Fruit fly (Drosophila melanogaster): ENCODE data around the gene CG34409.
A peak's percentile ranks its signal among the peaks of the same experiment; 100 is the strongest.

CG34409 gene

dm6 chr3R:9746267-9746666 is at the start of gene CG34409:
TSS of gene CG34409 (minus strand) at chr3R:9746367.
- no peak for TF ChIP-seq CG17801 (GFP tag; optimal IDR thresholded peaks at IDR 0.05; ENCODE audit: partially characterized antibody)

dm6 chr3R:9793018-9793417 is 46.9 kb upstream of the CG34409 start, which contains the start of gene CG8516:
TSS of gene CG8516 (plus strand) at chr3R:9793295.
- TF ChIP-seq CG17801 (GFP tag; optimal IDR thresholded peaks at IDR 0.05; ENCODE audit: partially characterized antibody), result peak; percentile 51

dm6 chr3R:9791177-9791806 is 45.1 kb upstream of the CG34409 start, which contains the start of the genes CG12945 and CG8507:
TSS of gene CG12945 (minus strand) at chr3R:9791221.
TSS of gene CG8507 (plus strand) at chr3R:9791483.
- TF ChIP-seq CG17801 (GFP tag; optimal IDR thresholded peaks at IDR 0.05; ENCODE audit: partially characterized antibody), result peak; percentile 84

dm6 chr3R:9784341-9785062 is 38.3 kb upstream of the CG34409 start, which contains the start of the genes MtnA and CG8500:
TSS of gene MtnA (minus strand) at chr3R:9784370.
TSS of gene CG8500 (plus strand) at chr3R:9784653.
- no peak for TF ChIP-seq CG17801 (GFP tag; optimal IDR thresholded peaks at IDR 0.05; ENCODE audit: partially characterized antibody)

dm6 chr3R:9783240-9783917 is 37.2 kb upstream of the CG34409 start:
- peak; percentile 55 for TF ChIP-seq CG17801 (GFP tag; optimal IDR thresholded peaks at IDR 0.05; ENCODE audit: partially characterized antibody)

dm6 chr3R:9779764-9780163 is 33.6 kb upstream of the CG34409 start, which contains the start of gene CG12947:
TSS of gene CG12947 (plus strand) at chr3R:9780064.
- TF ChIP-seq CG17801 (GFP tag; optimal IDR thresholded peaks at IDR 0.05; ENCODE audit: partially characterized antibody), result no peak

- peak; percentile 81 for TF ChIP-seq CG17801 (GFP tag; optimal IDR thresholded peaks at IDR 0.05; ENCODE audit: partially characterized antibody)
Measured at dm6 chr3R:9777941-9778360, 31.8 kb upstream of the CG34409 start, which contains the start of gene RpS29. TSS of gene RpS29 (plus strand) at chr3R:9778042.

- no peak for TF ChIP-seq CG17801 (GFP tag; optimal IDR thresholded peaks at IDR 0.05; ENCODE audit: partially characterized antibody)
Measured at dm6 chr3R:9774821-9775220, 28.7 kb upstream of the CG34409 start, which contains the start of gene topi. TSS of gene topi (plus strand) at chr3R:9775121.

- TF ChIP-seq CG17801 (GFP tag; optimal IDR thresholded peaks at IDR 0.05; ENCODE audit: partially characterized antibody), result no peak
Measured at dm6 chr3R:9774147-9774546, 28.0 kb upstream of the CG34409 start, which contains the start of gene Whamy. TSS of gene Whamy (minus strand) at chr3R:9774419.

- TF ChIP-seq CG17801 (GFP tag; optimal IDR thresholded peaks at IDR 0.05; ENCODE audit: partially characterized antibody), result peak; percentile 95
Measured at dm6 chr3R:9771519-9771972, 25.4 kb upstream of the CG34409 start, which contains the start of gene CG9471. TSS of gene CG9471 (minus strand) at chr3R:9771542.

- no peak for TF ChIP-seq CG17801 (GFP tag; optimal IDR thresholded peaks at IDR 0.05; ENCODE audit: partially characterized antibody)
Measured at dm6 chr3R:9770127-9770526, 24.0 kb upstream of the CG34409 start.

dm6 chr3R:9768884-9769283 is 22.7 kb upstream of the CG34409 start, which contains the start of gene MED6:
TSS of gene MED6 (minus strand) at chr3R:9768984.
- no peak for TF ChIP-seq CG17801 (GFP tag; optimal IDR thresholded peaks at IDR 0.05; ENCODE audit: partially characterized antibody)

dm6 chr3R:9767620-9768592 is 21.7 kb upstream of the CG34409 start, which contains the start of gene Naa80:
TSS of gene Naa80 (plus strand) at chr3R:9767834.
- TF ChIP-seq CG17801 (GFP tag; optimal IDR thresholded peaks at IDR 0.05; ENCODE audit: partially characterized antibody), result peak; percentile 29
